6 worm cellular contexts compared by ENCODE assay signal in the genomic region with DNA sequence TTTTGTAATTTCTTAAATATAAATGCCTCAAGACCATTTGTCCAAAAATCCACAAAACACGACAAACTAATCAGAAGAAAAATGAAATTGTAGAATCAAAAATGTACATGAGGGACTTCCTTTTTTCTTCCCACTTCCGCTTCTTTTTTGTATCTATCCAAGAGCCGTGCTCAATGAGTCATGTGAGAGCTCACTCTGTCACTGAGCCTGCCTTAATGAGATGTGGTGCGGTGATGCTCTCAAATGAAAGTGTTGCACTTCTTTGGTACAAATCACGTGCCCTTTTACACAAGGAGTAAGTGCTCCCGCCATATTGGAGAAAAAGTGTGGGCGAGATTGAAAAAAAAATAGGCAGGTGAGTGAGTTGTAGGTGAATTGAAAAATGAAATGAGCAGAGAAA.
TF ChIP-seq lines count a peak whose summit lies in the region.

No protein-coding gene starts in this region.

TF ChIP-seq in whole organism, L1 larva, 84 proteins besides CTCF, POLR2A, EP300 and RAD21 (continues in another document):
- TF ChIP-seq jun-1 (tag; optimal IDR thresholded peaks at IDR 0.05; lab: Kevin White, UChicago) (peak; percentile 38), C16A3.4 (tag; optimal IDR thresholded peaks at IDR 0.05; lab: Kevin White, UChicago) (no peak), fkh-10 (GFP tag; optimal IDR thresholded peaks at IDR 0.05; lab: Kevin White, UChicago) (no peak), lin-14 (GFP tag; optimal IDR thresholded peaks at IDR 0.05; lab: Kevin White, UChicago) (peak; percentile 86), unc-86 (tag; optimal IDR thresholded peaks at IDR 0.05; lab: Kevin White, UChicago) (peak; percentile 76), fos-1 (tag; optimal IDR thresholded peaks at IDR 0.05; lab: Kevin White, UChicago) (no peak), fkh-8 (tag; optimal IDR thresholded peaks at IDR 0.05; lab: Kevin White, UChicago) (peak; percentile 17), blmp-1 (tag; optimal IDR thresholded peaks at IDR 0.05; lab: Kevin White, UChicago) (no peak), nhr-20 (tag; optimal IDR thresholded peaks at IDR 0.05; lab: Kevin White, UChicago) (no peak), egl-13 (tag; optimal IDR thresholded peaks at IDR 0.05; lab: Kevin White, UChicago) (peak; percentile 72), sup-37 (GFP tag; optimal IDR thresholded peaks at IDR 0.05; lab: Kevin White, UChicago) (no peak), nhr-47 (tag; optimal IDR thresholded peaks at IDR 0.05; lab: Kevin White, UChicago) (peak; percentile 59), lsy-2 (tag; optimal IDR thresholded peaks at IDR 0.05; lab: Kevin White, UChicago) (peak; percentile 12 to 22), mab-9 (GFP tag; IDR thresholded peaks at IDR 0.05; lab: Robert Waterston, UW) (peak; percentile 62; the same call in 1 of the 2 replicates), aha-1 (tag; optimal IDR thresholded peaks at IDR 0.05; lab: Kevin White, UChicago) (no peak)

TF ChIP-seq in whole organism, L2 larva, 48 proteins besides CTCF, POLR2A, EP300 and RAD21:
- TF ChIP-seq nhr-77 (tag; optimal IDR thresholded peaks at IDR 0.05; lab: Kevin White, UChicago) (no peak), C34F6.9 (tag; optimal IDR thresholded peaks at IDR 0.05; lab: Kevin White, UChicago) (peak; percentile 59), sma-9 (GFP tag; optimal IDR thresholded peaks at IDR 0.05; lab: Kevin White, UChicago) (peak; percentile 48), sma-9 (tag; optimal IDR thresholded peaks at IDR 0.05; lab: Kevin White, UChicago) (no peak), mdl-1 (tag; optimal IDR thresholded peaks at IDR 0.05; lab: Kevin White, UChicago) (peak in 1 of 2 experiments; percentile 31), mab-5 (tag; optimal IDR thresholded peaks at IDR 0.05; lab: Kevin White, UChicago) (no peak), lin-13 (GFP tag; optimal IDR thresholded peaks at IDR 0.05; lab: Kevin White, UChicago) (no peak), nhr-237 (tag; optimal IDR thresholded peaks at IDR 0.05; lab: Kevin White, UChicago) (no peak), sem-4 (tag; optimal IDR thresholded peaks at IDR 0.05; lab: Kevin White, UChicago) (peak; percentile 51), zag-1 (tag; optimal IDR thresholded peaks at IDR 0.05; lab: Kevin White, UChicago) (peak; percentile 50), snpc-4 (tag; optimal IDR thresholded peaks at IDR 0.05; lab: Kevin White, UChicago) (peak; percentile 9), nhr-129 (tag; optimal IDR thresholded peaks at IDR 0.05; lab: Kevin White, UChicago) (peak; percentile 37), lsy-2 (tag; optimal IDR thresholded peaks at IDR 0.05; lab: Kevin White, UChicago) (peak; percentile 16 to 25)
TF ChIP-seq in whole organism, L2 larva: peak in this region for 8.

TF ChIP-seq in whole organism, L3 larva, 47 proteins besides CTCF, POLR2A, EP300 and RAD21:
- no peak for TF ChIP-seq lsy-12 (tag; optimal IDR thresholded peaks at IDR 0.05; lab: Kevin White, UChicago)
- no peak for TF ChIP-seq skn-1 (tag; optimal IDR thresholded peaks at IDR 0.05; lab: Kevin White, UChicago)
- TF ChIP-seq nhr-77 (tag; optimal IDR thresholded peaks at IDR 0.05; lab: Kevin White, UChicago): no peak
- TF ChIP-seq ceh-28 (tag; optimal IDR thresholded peaks at IDR 0.05; lab: Kevin White, UChicago): no peak
- no peak for TF ChIP-seq R02D3.7 (tag; optimal IDR thresholded peaks at IDR 0.05; lab: Kevin White, UChicago)
- peak; percentile 45 for TF ChIP-seq lin-39 (tag; optimal IDR thresholded peaks at IDR 0.05; lab: Kevin White, UChicago)

TF ChIP-seq in whole organism, L4 larva, 104 proteins besides CTCF, POLR2A, EP300 and RAD21:
- TF ChIP-seq zag-1 (tag; optimal IDR thresholded peaks at IDR 0.05; lab: Kevin White, UChicago) (no peak), mep-1 (tag; optimal IDR thresholded peaks at IDR 0.05; lab: Kevin White, UChicago) (peak; percentile 9), daf-19 (GFP tag; conservative IDR thresholded peaks at IDR 0.05; lab: Robert Waterston, UW) (no peak), hmg-1.1 (GFP tag; IDR thresholded peaks at IDR 0.05; lab: Robert Waterston, UW) (0 out of 2 replicates have a peak, but pooled peaks have one; percentile 13), lsy-2 (tag; optimal IDR thresholded peaks at IDR 0.05; lab: Kevin White, UChicago) (peak in 1 of 2 experiments; percentile 37), egl-27 (tag; optimal IDR thresholded peaks at IDR 0.05; lab: Kevin White, UChicago) (no peak), ZK337.2 (GFP tag; IDR thresholded peaks at IDR 0.05; lab: Robert Waterston, UW) (no peak), nhr-42 (GFP tag; IDR thresholded peaks at IDR 0.05; lab: Robert Waterston, UW) (no peak), mdl-1 (tag; optimal IDR thresholded peaks at IDR 0.05; lab: Kevin White, UChicago) (peak in 1 of 2 experiments; percentile 23), madf-5 (GFP tag; IDR thresholded peaks at IDR 0.05; lab: Robert Waterston, UW) (no peak), ctbp-1 (GFP tag; IDR thresholded peaks at IDR 0.05; lab: Robert Waterston, UW) (peak; percentile 60), hlh-30 (tag; optimal IDR thresholded peaks at IDR 0.05; lab: Kevin White, UChicago; ENCODE audit: insufficient read depth) (peak; percentile 60), egl-43 (GFP tag; IDR thresholded peaks at IDR 0.05; lab: Robert Waterston, UW) (0 out of 2 replicates have a peak, but pooled peaks have one; percentile 41)
TF ChIP-seq in whole organism, L4 larva: peak in this region for 7.

TF ChIP-seq in whole organism, late embryonic, 69 proteins besides CTCF, POLR2A, EP300 and RAD21:
- TF ChIP-seq unc-42 (tag; optimal IDR thresholded peaks at IDR 0.05; lab: Kevin White, UChicago) (peak; percentile 26), eyg-1 (tag; optimal IDR thresholded peaks at IDR 0.05; lab: Kevin White, UChicago) (no peak), ceh-14 (tag; optimal IDR thresholded peaks at IDR 0.05; lab: Kevin White, UChicago) (peak; percentile 23), hlh-30 (tag; optimal IDR thresholded peaks at IDR 0.05; lab: Kevin White, UChicago; ENCODE audit: insufficient read depth) (peak; percentile 79), ttx-3 (tag; optimal IDR thresholded peaks at IDR 0.05; lab: Kevin White, UChicago) (no peak)

TF ChIP-seq in whole organism, young adult, 124 proteins besides CTCF, POLR2A, EP300 and RAD21:
- TF ChIP-seq ceh-27 (GFP tag; optimal IDR thresholded peaks at IDR 0.05; lab: Kevin White, UChicago) (peak; percentile 48), chd-7 (tag; optimal IDR thresholded peaks at IDR 0.05; lab: Kevin White, UChicago) (peak; percentile 33), K12H6.12 (tag; optimal IDR thresholded peaks at IDR 0.05; lab: Kevin White, UChicago) (no peak), F23B12.7 (tag; optimal IDR thresholded peaks at IDR 0.05; lab: Kevin White, UChicago; ENCODE audit: insufficient read depth) (no peak)
